Fruit fly (Drosophila melanogaster) whole organism, prepupa: ENCODE results near the gene nub.

ENCODE experiments used
- CG10631 ChIP-seq: fragments of 200-800 bp; sonication (Bioruptor generic); optimal IDR thresholded peaks from 2 replicates; lab custom pipeline; 2016; ENCODE audit warnings: missing biosample characterization, missing genetic modification characterization
- CG1621 ChIP-seq: fragments of 200-800 bp; sonication (Bioruptor generic); optimal IDR thresholded peaks from 3 replicates; lab custom pipeline; 2018; ENCODE audit warnings: missing biosample characterization, mild to moderate bottlenecking, missing genetic modification characterization
- CG4318 ChIP-seq: fragments of 200-800 bp; sonication (Bioruptor generic); optimal IDR thresholded peaks from 3 replicates; lab custom pipeline; 2017; ENCODE audit warnings: missing biosample characterization, mild to moderate bottlenecking, missing genetic modification characterization
- CG6808 ChIP-seq: fragments of 200-800 bp; sonication (Bioruptor generic); optimal IDR thresholded peaks from 3 replicates; lab custom pipeline; 2017; ENCODE audit warnings: missing biosample characterization, missing genetic modification characterization, mild to moderate bottlenecking, moderate library complexity, missing genetic modification reagents
- CG7368 ChIP-seq: fragments of 200-800 bp; sonication (Bioruptor generic); optimal IDR thresholded peaks from 3 replicates; lab custom pipeline; 2016; ENCODE audit warnings: missing biosample characterization, missing genetic modification characterization
- Eip75B ChIP-seq: fragments of 200-800 bp; sonication (Bioruptor generic); optimal IDR thresholded peaks from 3 replicates; lab custom pipeline; 2016; ENCODE audit warnings: missing biosample characterization, missing genetic modification characterization
- Ets96B ChIP-seq: fragments of 200-800 bp; optimal IDR thresholded peaks from 2 replicates; lab custom pipeline; 2019; ENCODE audit warnings: missing biosample characterization, mild to moderate bottlenecking, missing genetic modification characterization, moderate library complexity
- Gug ChIP-seq: fragments of 200-800 bp; sonication (Bioruptor generic); IDR thresholded peaks from 2 replicates; pipeline ENCODE4 v1.3.6; 2022; ENCODE audit warnings: missing biosample characterization, missing genetic modification characterization
- Hr39 ChIP-seq: fragments of 200-800 bp; sonication (Bioruptor generic); optimal IDR thresholded peaks from 2 replicates; lab custom pipeline; 2016; ENCODE audit warnings: missing biosample characterization, missing genetic modification characterization
- Sox15 ChIP-seq: fragments of 200-800 bp; sonication (Bioruptor generic); optimal IDR thresholded peaks from 3 replicates; lab custom pipeline; 2016; ENCODE audit warnings: missing biosample characterization, missing genetic modification characterization
- dac ChIP-seq: fragments of 200-800 bp; sonication (Bioruptor generic); optimal IDR thresholded peaks from 2 replicates; lab custom pipeline; 2017; ENCODE audit warnings: missing biosample characterization, mild to moderate bottlenecking, missing genetic modification characterization
- eg ChIP-seq: fragments of 200-800 bp; sonication (Bioruptor generic); IDR thresholded peaks from 3 replicates; pipeline ENCODE4 v1.3.6; 2022; ENCODE audit warnings: missing biosample characterization, missing genetic modification characterization
- esn ChIP-seq: fragments of 200-800 bp; sonication (Bioruptor generic); optimal IDR thresholded peaks from 2 replicates; lab custom pipeline; 2016; ENCODE audit warnings: missing biosample characterization, mild to moderate bottlenecking, missing genetic modification characterization, moderate library complexity
- fd85E ChIP-seq: fragments of 200-800 bp; sonication (Bioruptor generic); optimal IDR thresholded peaks from 3 replicates; lab custom pipeline; 2016; ENCODE audit warnings: missing biosample characterization, missing genetic modification characterization
- fkh ChIP-seq: fragments of 200-800 bp; sonication (Bioruptor generic); optimal IDR thresholded peaks from 3 replicates; lab custom pipeline; 2017; ENCODE audit warnings: missing biosample characterization, mild to moderate bottlenecking, missing genetic modification characterization, moderate library complexity
- net ChIP-seq: fragments of 200-800 bp; sonication (Bioruptor generic); optimal IDR thresholded peaks from 3 replicates; lab custom pipeline; 2016; ENCODE audit warnings: missing biosample characterization, missing genetic modification characterization
- svp ChIP-seq: fragments of 200-800 bp; sonication (Bioruptor generic); peaks from one replicate; lab custom pipeline; 2016; ENCODE audit warnings: missing biosample characterization, missing genetic modification characterization

nub gene

dm6 chr2L:12674365-12674764, 86.9 kb downstream of the nub start:
- no peak for TF ChIP-seq svp
- no peak for TF ChIP-seq dac (GFP tag; lab: Kevin White, UChicago)
- TF ChIP-seq eg, result no peak
- no peak for TF ChIP-seq CG1621
- TF ChIP-seq net (GFP tag; lab: Kevin White, UChicago), result no peak
- no peak for TF ChIP-seq Ets96B
- no peak for TF ChIP-seq CG6808 (GFP tag; lab: Kevin White, UChicago)
- TF ChIP-seq CG7368 (GFP tag; lab: Kevin White, UChicago), result no peak
- TF ChIP-seq Sox15, result no peak
- TF ChIP-seq Gug (GFP tag; lab: Robert Waterston, UW), result no peak
- TF ChIP-seq Hr39 (GFP tag; lab: Kevin White, UChicago), result no peak
- TF ChIP-seq CG4318 (GFP tag; lab: Kevin White, UChicago), result no peak
- TF ChIP-seq fd85E (GFP tag; lab: Kevin White, UChicago), result no peak
- TF ChIP-seq esn (GFP tag; lab: Kevin White, UChicago), result no peak
- TF ChIP-seq fkh (GFP tag; lab: Kevin White, UChicago), result no peak
- no peak for TF ChIP-seq Eip75B (GFP tag; lab: Kevin White, UChicago)
- no peak for TF ChIP-seq CG10631 (GFP tag; lab: Kevin White, UChicago)
